Fruit fly (Drosophila melanogaster): Measurements from ENCODE around the gene CG11694.
A peak's percentile ranks its signal among the peaks of the same experiment; 100 is the strongest.

CG11694 gene

dm6 chr3R:8303848-8304247 is 8.1 kb downstream of the CG11694 start, which contains the start of gene nac (continued):
- TF ChIP-seq CG18262 (tag; optimal IDR thresholded peaks at IDR 0.05), result peak; percentile 11
- TF ChIP-seq zen (tag; optimal IDR thresholded peaks at IDR 0.05), result peak; percentile 33
- TF ChIP-seq CG7556 (GFP tag; optimal IDR thresholded peaks at IDR 0.05), result no peak
- TF ChIP-seq CG30403 (GFP tag; optimal IDR thresholded peaks at IDR 0.05), result no peak
- 0 out of 3 replicates have a peak, but pooled peaks have one; percentile 36 for TF ChIP-seq Dbx (GFP tag; IDR thresholded peaks at IDR 0.05)

dm6 chr3R:8300928-8301752 is 10.8 kb downstream of the CG11694 start, which contains the start of the genes CG9626 and mRpL1:
Gene CG9626, minus strand, starts transcription at chr3R:8300978.
Gene mRpL1, plus strand, starts transcription at chr3R:8301440.
- TF ChIP-seq klu (GFP tag; IDR thresholded peaks at IDR 0.05) (no peak), Ada2b (GFP tag; IDR thresholded peaks at IDR 0.05) (no peak), br (optimal IDR thresholded peaks at IDR 0.05) (no peak), CG42726 (GFP tag; IDR thresholded peaks at IDR 0.05; ENCODE audit: partially characterized antibody) (no peak), Xrp1 (GFP tag; IDR thresholded peaks at IDR 0.05) (no peak), cato (GFP tag; optimal IDR thresholded peaks at IDR 0.05; ENCODE audit: borderline replicate concordance) (no peak), Deaf1 (tag; optimal IDR thresholded peaks at IDR 0.05) (peak; percentile 58), CG5245 (GFP tag; optimal IDR thresholded peaks at IDR 0.05) (no peak), dm (GFP tag; optimal IDR thresholded peaks at IDR 0.05) (peak; percentile 69), Fer2 (tag; optimal IDR thresholded peaks at IDR 0.05) (no peak), gsb-n (tag; optimal IDR thresholded peaks at IDR 0.05) (no peak), CG6765 (GFP tag; optimal IDR thresholded peaks at IDR 0.05) (no peak), ftz-f1 (GFP tag; optimal IDR thresholded peaks at IDR 0.05) (peak; percentile 94), pfk (GFP tag; optimal IDR thresholded peaks at IDR 0.05) (no peak), grau (tag; optimal IDR thresholded peaks at IDR 0.05) (peak; percentile 30), CG8359 (GFP tag; optimal IDR thresholded peaks at IDR 0.05; ENCODE audit: borderline replicate concordance) (no peak), Taf1 (GFP tag; IDR thresholded peaks at IDR 0.05) (no peak), row (GFP tag; IDR thresholded peaks at IDR 0.05) (no peak), vnd (GFP tag; IDR thresholded peaks at IDR 0.05; ENCODE audit: partially characterized antibody) (no peak), CG14441 (GFP tag; IDR thresholded peaks at IDR 0.05) (no peak), slp2 (GFP tag; optimal IDR thresholded peaks at IDR 0.05) (no peak), CG7963 (GFP tag; IDR thresholded peaks at IDR 0.05; ENCODE audit: partially characterized antibody) (no peak), lov (optimal IDR thresholded peaks at IDR 0.05) (no peak), lov (GFP tag; IDR thresholded peaks at IDR 0.05) (no peak), CG6175 (GFP tag; IDR thresholded peaks at IDR 0.05) (no peak), NfI (GFP tag; optimal IDR thresholded peaks at IDR 0.05) (no peak), Lpt (GFP tag; optimal IDR thresholded peaks at IDR 0.05) (no peak), CG17829 (tag; optimal IDR thresholded peaks at IDR 0.05) (peak; percentile 45), tio (GFP tag; optimal IDR thresholded peaks at IDR 0.05) (no peak), sens (GFP tag) (peak; percentile 68), sqz (GFP tag; optimal IDR thresholded peaks at IDR 0.05) (no peak), so (GFP tag; IDR thresholded peaks at IDR 0.05) (no peak), chif (GFP tag; optimal IDR thresholded peaks at IDR 0.05) (peak in 1 of 2 experiments; percentile 29), gcm2 (GFP tag; optimal IDR thresholded peaks at IDR 0.05) (no peak), rib (GFP tag; IDR thresholded peaks at IDR 0.05) (no peak), CG17802 (tag; optimal IDR thresholded peaks at IDR 0.05) (peak; percentile 7), pnt (GFP tag; optimal IDR thresholded peaks at IDR 0.05) (no peak), lab (GFP tag; optimal IDR thresholded peaks at IDR 0.05) (no peak), NC2α (GFP tag; optimal IDR thresholded peaks at IDR 0.05) (no peak), ind (GFP tag; optimal IDR thresholded peaks at IDR 0.05) (no peak), CG34224 (GFP tag; IDR thresholded peaks at IDR 0.05; ENCODE audit: partially characterized antibody) (peak; percentile 30; the same call in 1 of the 3 replicates), slou (GFP tag; optimal IDR thresholded peaks at IDR 0.05) (no peak), CG13123 (GFP tag; optimal IDR thresholded peaks at IDR 0.05) (no peak), CG18764 (GFP tag; optimal IDR thresholded peaks at IDR 0.05) (no peak)

Measured in whole organism, embryonic.